Worm (Caenorhabditis elegans): ENCODE results near the gene F57F4.2.

DNA sequence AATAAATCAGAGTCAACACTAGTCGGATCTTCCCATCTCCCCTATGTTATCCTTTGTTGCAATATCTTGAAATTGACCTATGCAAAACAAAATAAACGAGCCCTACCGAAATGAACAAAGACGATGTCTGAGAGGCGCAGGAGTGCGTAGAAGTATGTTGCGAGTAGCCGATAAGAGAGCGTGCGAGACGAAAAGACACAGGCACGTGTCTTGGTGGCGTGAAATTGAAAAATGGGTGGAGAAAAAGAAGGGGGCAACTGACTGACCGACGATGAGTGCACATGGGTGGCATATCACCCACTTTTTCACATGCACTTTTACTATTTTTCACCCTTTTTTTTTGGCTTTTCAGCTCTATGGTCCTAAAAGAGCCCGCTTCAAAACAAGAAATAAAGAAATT lies 41.4 kb downstream of the F57F4.2 start:
- TF ChIP-seq hlh-30 (tag; optimal IDR thresholded peaks at IDR 0.05; ENCODE audit: insufficient read depth) (peak; percentile 53), sox-4 (tag; optimal IDR thresholded peaks at IDR 0.05) (no peak), ceh-48 (tag; optimal IDR thresholded peaks at IDR 0.05) (no peak), ama-1 (optimal IDR thresholded peaks at IDR 0.05) (no peak), sox-2 (GFP tag; IDR thresholded peaks at IDR 0.05) (no peak)

Data from whole organism, late embryonic.